Fruit fly (Drosophila melanogaster): ENCODE data around the gene CG6683.
A peak's percentile ranks its signal among the peaks of the same experiment; 100 is the strongest.

CG6683 gene

DNA sequence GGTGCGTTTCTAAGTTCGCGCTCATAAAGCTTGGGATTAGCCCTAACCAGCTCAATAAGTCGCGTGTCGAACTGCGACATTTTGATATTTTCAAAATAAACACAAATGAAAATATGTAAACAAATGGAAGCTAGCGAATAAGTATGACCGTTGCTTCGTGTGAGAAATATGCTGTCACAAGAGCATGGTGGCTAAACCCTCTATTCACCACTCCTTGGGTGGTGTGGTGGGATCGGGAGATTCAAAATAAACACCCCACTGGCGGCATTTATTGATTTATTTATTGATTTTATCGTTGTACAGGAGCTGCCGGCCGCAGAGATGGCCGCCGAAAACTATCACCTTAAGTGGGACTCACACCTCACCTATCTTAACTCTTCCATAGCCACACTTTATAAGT is at the start of gene CG6683:
TSS of gene CG6683 (minus strand) at position 154 of the 400 bp plus-strand sequence.
- TF ChIP-seq noc (tag; optimal IDR thresholded peaks at IDR 0.05), result no peak

- no peak for TF ChIP-seq noc (tag; optimal IDR thresholded peaks at IDR 0.05)
Measured at dm6 chr3L:8560637-8561036, 45.9 kb upstream of the CG6683 start.

dm6 chr3L:8559754-8560328 is 45.1 kb upstream of the CG6683 start:
- TF ChIP-seq noc (tag; optimal IDR thresholded peaks at IDR 0.05), result no peak

- no peak for TF ChIP-seq noc (tag; optimal IDR thresholded peaks at IDR 0.05)
Measured at dm6 chr3L:8557018-8557417, 42.3 kb upstream of the CG6683 start.

DNA sequence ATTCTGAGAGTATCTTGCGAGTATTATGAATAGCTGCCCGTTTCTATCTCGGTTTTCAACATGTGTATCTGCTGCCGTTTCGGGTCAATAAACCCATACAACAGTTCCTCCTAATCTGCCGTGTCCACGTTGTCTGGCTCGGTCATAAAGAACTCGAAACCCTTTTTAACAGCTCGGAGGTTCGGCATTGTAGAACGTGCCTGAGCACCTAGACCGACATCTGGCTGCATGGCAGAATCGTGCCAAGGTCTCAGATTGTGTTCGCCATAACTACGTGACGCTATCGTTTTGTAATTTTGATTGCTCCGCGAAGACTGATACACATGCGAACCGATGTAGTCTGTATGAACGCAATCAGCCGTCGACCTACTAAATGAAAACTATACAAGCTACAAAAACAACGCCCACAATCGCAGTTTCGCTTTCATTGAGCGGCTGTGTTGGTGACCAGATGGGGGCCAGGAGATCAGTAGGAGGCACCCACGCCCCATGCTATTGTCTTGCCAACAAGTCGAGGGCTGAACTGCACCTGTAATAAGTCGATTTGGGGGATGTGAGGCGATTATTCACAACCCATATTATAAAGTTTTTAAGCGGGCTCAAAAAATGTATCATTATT is 39.4 kb upstream of the CG6683 start:
- no peak for TF ChIP-seq noc (tag; optimal IDR thresholded peaks at IDR 0.05)

DNA sequence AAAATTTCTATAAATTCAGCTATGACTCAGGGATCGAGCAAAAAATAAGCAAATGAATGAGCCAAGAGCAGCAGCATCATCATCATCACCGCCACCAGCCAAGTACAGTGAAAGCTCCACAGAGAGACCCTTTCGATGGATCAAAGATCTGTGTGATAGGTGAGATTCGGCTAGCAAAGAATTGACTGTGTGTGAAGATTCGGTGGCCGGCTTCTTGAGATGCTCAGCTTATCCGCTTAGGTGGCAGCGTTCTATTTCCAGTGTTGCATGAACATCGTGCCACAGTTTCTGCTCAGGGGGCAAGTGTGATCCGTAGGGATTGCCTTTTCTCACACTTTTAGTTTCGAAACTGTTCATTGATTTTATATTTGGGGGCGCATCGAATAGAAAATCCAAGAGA is 38.4 kb upstream of the CG6683 start:
- TF ChIP-seq noc (tag; optimal IDR thresholded peaks at IDR 0.05), result peak; percentile 22

DNA sequence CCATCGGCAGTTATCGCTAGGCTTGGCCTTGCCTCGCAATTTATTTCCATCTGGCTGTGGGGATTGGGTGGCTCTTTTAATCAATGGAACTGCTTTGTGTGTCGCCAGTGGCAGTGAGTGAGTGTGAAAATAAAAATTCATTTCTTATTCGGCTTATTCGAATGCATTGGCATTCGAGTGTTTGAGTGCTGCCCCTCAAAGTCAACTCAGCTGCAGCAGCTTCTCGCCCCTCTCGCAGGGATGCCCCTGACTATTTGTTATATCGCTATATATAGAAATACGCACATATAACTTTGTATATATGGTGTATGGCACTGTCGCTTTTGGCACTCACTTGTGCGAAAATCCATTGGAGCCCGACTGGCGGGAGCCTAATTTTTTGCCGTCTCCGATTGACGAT is 36.1 kb upstream of the CG6683 start:
- no peak for TF ChIP-seq noc (tag; optimal IDR thresholded peaks at IDR 0.05)

dm6 chr3L:8549183-8549890 is 34.6 kb upstream of the CG6683 start:
- no peak for TF ChIP-seq noc (tag; optimal IDR thresholded peaks at IDR 0.05)

- TF ChIP-seq noc (tag; optimal IDR thresholded peaks at IDR 0.05), result peak; percentile 88
Measured at dm6 chr3L:8547104-8547523, 32.4 kb upstream of the CG6683 start.

dm6 chr3L:8546355-8546771 is 31.6 kb upstream of the CG6683 start:
- peak; percentile 37 for TF ChIP-seq noc (tag; optimal IDR thresholded peaks at IDR 0.05)

- peak; percentile 10 for TF ChIP-seq noc (tag; optimal IDR thresholded peaks at IDR 0.05)
Measured at dm6 chr3L:8545473-8545872, 30.8 kb upstream of the CG6683 start.

DNA sequence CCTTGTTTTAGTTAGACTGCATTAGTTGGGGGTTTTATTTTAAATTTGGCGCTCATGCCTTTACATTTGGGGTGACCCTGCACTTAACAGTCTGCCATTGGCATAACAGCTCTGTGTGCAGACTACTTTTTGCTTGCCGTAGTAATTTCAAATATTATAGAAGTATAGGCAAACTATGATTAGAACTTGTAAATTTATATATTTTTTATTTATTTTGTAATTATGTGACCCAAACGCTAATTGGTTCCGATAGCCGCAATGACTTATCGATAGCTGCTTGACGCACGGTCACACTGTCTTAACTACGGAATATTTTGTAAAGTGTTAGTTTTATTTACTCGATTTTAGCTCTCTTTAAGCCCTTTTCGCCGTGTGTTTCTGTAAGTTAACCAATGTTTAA is 30.0 kb upstream of the CG6683 start, which contains the start of gene rhea:
TSS of gene rhea (plus strand) at position 292 of the 400 bp plus-strand sequence.
- TF ChIP-seq noc (tag; optimal IDR thresholded peaks at IDR 0.05), result no peak

DNA sequence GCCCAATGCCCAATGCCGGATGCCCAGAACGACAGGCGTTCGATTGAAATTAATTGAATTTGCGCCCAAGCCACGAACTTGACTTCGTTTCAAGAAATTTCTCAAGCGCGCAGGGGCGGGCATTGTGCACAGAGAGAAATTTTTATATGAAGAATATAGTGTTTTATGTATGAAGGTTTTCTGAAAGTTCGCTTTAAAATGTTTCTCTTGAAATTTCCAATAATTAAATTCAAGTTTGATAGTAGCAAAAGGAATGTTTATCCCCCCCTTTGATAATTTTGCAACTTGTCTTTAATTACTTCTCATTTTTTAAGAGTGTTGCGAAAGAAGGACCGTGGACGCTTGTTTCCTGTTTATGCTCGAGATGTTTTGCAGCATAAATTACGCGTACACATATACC is 29.1 kb upstream of the CG6683 start:
- TF ChIP-seq noc (tag; optimal IDR thresholded peaks at IDR 0.05), result no peak

dm6 chr3L:8542213-8542612 is 27.5 kb upstream of the CG6683 start:
- TF ChIP-seq noc (tag; optimal IDR thresholded peaks at IDR 0.05), result no peak

DNA sequence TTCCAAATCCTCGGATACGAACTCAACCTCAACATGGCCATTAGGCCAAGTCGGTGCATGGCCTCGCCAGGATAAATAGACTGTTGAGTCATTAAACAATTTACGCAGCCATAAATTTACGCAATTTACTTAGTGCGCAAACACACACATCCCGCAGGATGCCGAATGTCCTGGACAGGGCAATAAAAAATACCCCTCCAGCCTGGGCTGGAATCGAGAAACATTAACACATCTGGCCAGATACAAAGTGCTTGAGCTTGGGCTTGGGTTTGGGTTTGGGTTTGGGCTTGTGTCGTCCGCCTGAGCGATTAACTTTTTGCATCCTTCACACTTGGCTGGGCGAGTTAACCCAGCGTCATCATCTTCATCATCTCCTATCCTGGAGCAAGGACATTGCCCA is 26.9 kb upstream of the CG6683 start:
- no peak for TF ChIP-seq noc (tag; optimal IDR thresholded peaks at IDR 0.05)

DNA sequence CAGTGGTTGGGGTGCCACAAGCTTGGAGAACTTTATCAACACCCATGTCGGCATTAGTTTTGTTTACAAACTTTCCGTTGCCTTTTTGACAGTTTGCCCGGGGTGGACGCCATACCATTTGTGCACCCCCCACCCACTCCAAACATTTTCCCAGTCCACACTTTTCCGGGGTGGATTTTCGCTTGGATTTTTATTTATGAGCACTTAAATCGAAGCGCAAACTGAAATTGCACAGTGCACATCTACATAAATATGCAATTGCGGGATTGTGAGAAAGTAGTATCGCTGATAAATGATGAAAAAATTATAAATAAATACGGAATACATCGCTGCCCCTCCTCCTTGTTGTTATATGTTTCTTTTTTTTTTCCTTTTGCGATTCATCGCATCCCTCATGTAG is 25.8 kb upstream of the CG6683 start:
- TF ChIP-seq noc (tag; optimal IDR thresholded peaks at IDR 0.05), result no peak

DNA sequence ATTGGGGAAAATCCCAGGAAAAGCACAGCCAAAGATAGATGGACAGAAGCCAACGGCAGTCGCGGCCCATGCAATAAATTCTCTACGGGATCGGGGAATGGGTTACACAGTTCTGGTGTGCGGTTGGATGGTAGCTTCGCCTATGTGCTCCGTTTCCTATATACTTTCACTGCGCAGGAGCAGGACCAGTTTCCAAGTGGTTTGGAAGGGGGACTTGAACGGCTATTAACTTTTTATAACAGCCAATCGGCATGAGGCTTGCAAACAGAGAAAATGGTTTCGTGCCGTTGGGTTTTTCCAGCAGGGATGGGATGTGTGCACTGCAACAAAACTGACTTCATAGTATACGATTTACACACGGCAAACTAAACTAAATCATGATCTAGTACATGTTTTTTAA is 23.6 kb upstream of the CG6683 start:
- no peak for TF ChIP-seq noc (tag; optimal IDR thresholded peaks at IDR 0.05)
